Worm (Caenorhabditis elegans): ENCODE results near the gene cutl-18.

DNA sequence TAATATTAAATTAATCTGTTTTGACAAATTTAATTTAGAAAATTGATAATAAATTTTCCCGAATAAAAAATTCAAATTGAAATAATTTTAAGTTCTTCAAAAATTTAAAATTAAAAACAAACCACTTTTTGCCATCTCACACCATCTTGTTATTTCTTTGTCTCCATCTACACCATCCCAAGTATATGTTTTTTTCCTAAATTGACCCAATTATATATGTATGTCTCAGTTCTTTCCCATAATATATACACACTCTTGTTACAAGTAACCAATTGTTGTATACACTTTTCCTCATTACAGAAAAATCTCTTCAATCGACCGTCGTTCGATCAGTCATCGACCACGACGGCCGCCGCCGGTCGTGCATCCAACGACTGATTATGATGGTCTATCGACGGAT lies 34.4 kb downstream of the cutl-18 start, which contains the start of gene gly-20:
- TF ChIP-seq lin-38 (GFP tag; IDR thresholded peaks at IDR 0.05) (no peak), lin-15B (tag; optimal IDR thresholded peaks at IDR 0.05) (no peak), hlh-30 (tag; optimal IDR thresholded peaks at IDR 0.05; ENCODE audit: insufficient read depth) (no peak), sdz-12 (GFP tag; optimal IDR thresholded peaks at IDR 0.05) (no peak), snpc-4 (tag; optimal IDR thresholded peaks at IDR 0.05) (no peak), lir-3 (tag; optimal IDR thresholded peaks at IDR 0.05) (no peak), aly-2 (tag; optimal IDR thresholded peaks at IDR 0.05) (no peak), fos-1 (tag; optimal IDR thresholded peaks at IDR 0.05) (no peak), saeg-2 (GFP tag; IDR thresholded peaks at IDR 0.05) (no peak)

Data from whole organism, L4 larva.